Worm (Caenorhabditis elegans) whole organism, mixed stage, embryonic: ENCODE measurements around the gene Y45G5AM.4.

ENCODE experiments used
- M03D4.4 ChIP-seq: sonication (generic microtip); optimal IDR thresholded peaks from 2 replicates; lab custom pipeline; 2017; ENCODE audit warnings: mild to moderate bottlenecking, missing genetic modification characterization, missing compliant biosample characterization
- bed-3 ChIP-seq: fragments of 200-800 bp; sonication (Bioruptor generic); optimal IDR thresholded peaks from 3 replicates; lab custom pipeline; 2018; ENCODE audit warnings: mild to moderate bottlenecking, missing genetic modification characterization, moderate library complexity, missing compliant biosample characterization
- blmp-1 ChIP-seq: fragments of 150-350 bp; optimal IDR thresholded peaks from 2 replicates; lab custom pipeline; 2014; ENCODE audit warnings: missing biosample characterization, missing genetic modification characterization
- ceh-39 ChIP-seq: fragments of 150-350 bp; optimal IDR thresholded peaks from 2 replicates; lab custom pipeline; 2014; ENCODE audit warnings: missing biosample characterization, missing genetic modification characterization
- ceh-43 ChIP-seq: fragments of 200-800 bp; sonication (Bioruptor generic); optimal IDR thresholded peaks from 2 replicates; lab custom pipeline; 2018; ENCODE audit warnings: mild to moderate bottlenecking, missing genetic modification characterization, moderate library complexity, missing compliant biosample characterization
- ceh-83 ChIP-seq: fragments of 200-800 bp; sonication (Bioruptor generic); optimal IDR thresholded peaks from 2 replicates; lab custom pipeline; 2018; ENCODE audit warnings: mild to moderate bottlenecking, missing genetic modification characterization, missing compliant biosample characterization
- cnd-1 ChIP-seq: fragments of 200-800 bp; sonication (Bioruptor generic); optimal IDR thresholded peaks from 2 replicates; lab custom pipeline; 2018; ENCODE audit warnings: mild to moderate bottlenecking, missing genetic modification characterization, missing compliant biosample characterization
- drap-1 ChIP-seq: fragments of 200-800 bp; sonication (Bioruptor generic); optimal IDR thresholded peaks from 3 replicates; lab custom pipeline; 2018; ENCODE audit warnings: mild to moderate bottlenecking, missing genetic modification characterization, missing compliant biosample characterization
- elt-1 ChIP-seq: sonication (generic microtip); optimal IDR thresholded peaks from 2 replicates; lab custom pipeline; 2017; ENCODE audit warnings: missing genetic modification characterization, mild to moderate bottlenecking, missing compliant biosample characterization, antibody characterized with exemption, moderate library complexity, borderline replicate concordance; ENCODE audit not compliant: insufficient read depth
- elt-3 ChIP-seq: fragments of 150-350 bp; optimal IDR thresholded peaks from 2 replicates; lab custom pipeline; 2014; ENCODE audit warnings: missing biosample characterization, missing genetic modification characterization
- flh-1 ChIP-seq: fragments of 200-800 bp; sonication (Bioruptor generic); optimal IDR thresholded peaks from 2 replicates; lab custom pipeline; 2018; ENCODE audit warnings: mild to moderate bottlenecking, missing genetic modification characterization, moderate library complexity, missing compliant biosample characterization
- ham-2 ChIP-seq: fragments of 200-800 bp; sonication (Bioruptor generic); optimal IDR thresholded peaks from 2 replicates; lab custom pipeline; 2018; ENCODE audit warnings: mild to moderate bottlenecking, missing genetic modification characterization, missing compliant biosample characterization
- hlh-1 ChIP-seq: fragments of 150-350 bp; optimal IDR thresholded peaks from 2 replicates; lab custom pipeline; 2014; ENCODE audit warnings: missing biosample characterization, missing genetic modification reagents, missing genetic modification characterization
- lin-13 ChIP-seq: fragments of 150-350 bp; optimal IDR thresholded peaks from 2 replicates; lab custom pipeline; 2014; ENCODE audit warnings: missing biosample characterization, missing genetic modification characterization
- lsy-2 ChIP-seq: fragments of 150-350 bp; optimal IDR thresholded peaks from 2 replicates; lab custom pipeline; 2014; ENCODE audit warnings: missing biosample characterization, missing genetic modification characterization
- mab-5 ChIP-seq: fragments of 150-350 bp; optimal IDR thresholded peaks from 2 replicates; lab custom pipeline; 2014; ENCODE audit warnings: missing biosample characterization, missing genetic modification characterization
- mep-1 ChIP-seq: fragments of 150-350 bp; optimal IDR thresholded peaks from 2 replicates; lab custom pipeline; 2017; ENCODE audit warnings: missing biosample characterization, missing genetic modification reagents, missing genetic modification characterization, inconsistent platforms
- mls-2 ChIP-seq: sonication (generic microtip); optimal IDR thresholded peaks from 2 replicates; lab custom pipeline; 2016; ENCODE audit warnings: mild to moderate bottlenecking, missing genetic modification characterization, moderate library complexity, missing compliant biosample characterization
- nhr-12 ChIP-seq: fragments of 150-350 bp; optimal IDR thresholded peaks from 2 replicates; lab custom pipeline; 2014; ENCODE audit warnings: missing biosample characterization, missing genetic modification characterization
- nhr-2 ChIP-seq: fragments of 150-350 bp; optimal IDR thresholded peaks from 2 replicates; lab custom pipeline; 2014; ENCODE audit warnings: missing biosample characterization, missing genetic modification characterization
- nhr-76 ChIP-seq: sonication (generic microtip); optimal IDR thresholded peaks from 2 replicates; lab custom pipeline; 2017; ENCODE audit warnings: missing biosample characterization, missing genetic modification characterization
- pha-4 ChIP-seq: fragments of 150-350 bp; optimal IDR thresholded peaks from 2 replicates; lab custom pipeline; 2018; ENCODE audit warnings: missing biosample characterization, missing genetic modification reagents, missing genetic modification characterization
- sem-2 ChIP-seq: fragments of 200-800 bp; sonication (Bioruptor generic); optimal IDR thresholded peaks from 2 replicates; lab custom pipeline; 2018; ENCODE audit warnings: mild to moderate bottlenecking, missing genetic modification characterization, missing compliant biosample characterization
- snpc-4 ChIP-seq: fragments of 150-350 bp; optimal IDR thresholded peaks from 2 replicates; lab custom pipeline; 2014; ENCODE audit warnings: missing biosample characterization, missing genetic modification characterization
- sptf-1 ChIP-seq: sonication (generic microtip); optimal IDR thresholded peaks from 2 replicates; lab custom pipeline; 2017; ENCODE audit warnings: mild to moderate bottlenecking, missing genetic modification characterization, moderate library complexity, missing compliant biosample characterization
- tbx-8 ChIP-seq: fragments of 200-800 bp; sonication (Bioruptor generic); optimal IDR thresholded peaks from 2 replicates; lab custom pipeline; 2018; ENCODE audit warnings: mild to moderate bottlenecking, missing genetic modification characterization, moderate library complexity, missing compliant biosample characterization
- unc-120 ChIP-seq: sonication (generic microtip); optimal IDR thresholded peaks from 2 replicates; lab custom pipeline; 2017; ENCODE audit warnings: missing genetic modification characterization, missing compliant biosample characterization; ENCODE audit not compliant: poor library complexity, severe bottlenecking
- unc-39 ChIP-seq: fragments of 150-350 bp; optimal IDR thresholded peaks from 2 replicates; lab custom pipeline; 2014; ENCODE audit warnings: missing biosample characterization, missing genetic modification characterization
- unc-62 ChIP-seq: fragments of 150-350 bp; optimal IDR thresholded peaks from 2 replicates; lab custom pipeline; 2014; ENCODE audit warnings: missing biosample characterization, missing genetic modification reagents, missing genetic modification characterization

Gene Y45G5AM.4

DNA sequence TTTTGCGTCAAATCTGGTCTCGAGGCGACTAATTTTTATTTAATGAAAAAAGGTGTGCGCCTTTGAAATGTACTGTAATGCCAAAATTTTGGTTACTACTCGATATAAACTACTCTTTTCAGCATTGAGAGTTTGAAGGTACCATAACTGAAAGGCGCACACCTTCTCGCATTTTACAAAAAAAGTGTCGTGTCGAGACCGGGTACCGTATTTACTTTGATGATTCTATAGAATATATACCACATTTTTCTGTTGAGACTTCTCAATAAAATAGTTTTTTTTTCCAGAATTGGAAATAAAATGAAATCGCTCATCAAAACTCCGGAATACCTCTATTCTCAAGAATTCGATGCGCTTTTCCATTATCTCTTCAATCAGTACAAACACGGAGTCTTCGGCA lies at the start of gene Y45G5AM.4:
Gene Y45G5AM.4 (plus strand): TSS at position 301 of the 400 bp plus-strand sequence.
- TF ChIP-seq nhr-2 (tag; lab: Kevin White, UChicago) = no peak
- TF ChIP-seq drap-1 (GFP tag; lab: Kevin White, UChicago) = no peak
- no peak for TF ChIP-seq M03D4.4
- TF ChIP-seq cnd-1 (tag; lab: Kevin White, UChicago) = no peak
- TF ChIP-seq nhr-12 (tag; lab: Kevin White, UChicago) = no peak

DNA sequence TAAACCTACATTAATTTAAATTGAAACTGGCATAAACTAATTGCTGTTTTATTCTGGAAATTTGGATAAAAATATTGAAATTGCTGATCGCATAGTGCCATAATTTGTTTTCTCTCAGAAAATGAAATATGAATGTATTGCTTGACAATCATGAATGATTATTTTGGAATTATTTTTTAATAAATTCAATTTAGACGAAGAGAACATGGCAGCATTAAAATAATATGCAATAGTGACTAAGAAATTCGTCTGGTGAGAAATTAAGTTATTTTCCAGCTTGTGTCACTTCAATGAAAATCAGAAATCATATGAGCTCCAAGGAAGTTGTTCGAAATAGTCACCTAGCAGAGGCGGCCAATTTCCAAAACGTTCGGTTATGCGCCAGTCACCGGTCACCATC lies 48.4 kb upstream of the Y45G5AM.4 start, which contains the start of gene srw-133:
Gene srw-133 (minus strand): TSS at position 101 of the 400 bp plus-strand sequence.
- no peak for TF ChIP-seq sem-2 (GFP tag; lab: Kevin White, UChicago)
- no peak for TF ChIP-seq sptf-1 (tag; lab: Kevin White, UChicago)
- no peak for TF ChIP-seq mep-1 (tag; lab: Kevin White, UChicago)
- no peak for TF ChIP-seq drap-1 (GFP tag; lab: Kevin White, UChicago)
- TF ChIP-seq unc-120 = no peak
- no peak for TF ChIP-seq elt-1 (tag; lab: Kevin White, UChicago)
- TF ChIP-seq cnd-1 (tag; lab: Kevin White, UChicago) = no peak
- no peak for TF ChIP-seq elt-3 (tag; lab: Kevin White, UChicago)

ce11 chrV:4116071-4116470 lies 47.0 kb upstream of the Y45G5AM.4 start, which contains the start of gene T05B4.8:
Gene T05B4.8, minus strand, starts transcription at chrV:4116171.
- TF ChIP-seq ham-2 = no peak
- no peak for TF ChIP-seq nhr-2 (tag; lab: Kevin White, UChicago)
- no peak for TF ChIP-seq mep-1 (tag; lab: Kevin White, UChicago)
- TF ChIP-seq elt-3 (tag; lab: Kevin White, UChicago) = no peak
- no peak for TF ChIP-seq blmp-1
- TF ChIP-seq ceh-83 (GFP tag; lab: Kevin White, UChicago) = no peak
- TF ChIP-seq unc-39 (tag; lab: Kevin White, UChicago) = no peak
- no peak for TF ChIP-seq unc-62 (GFP tag; lab: Kevin White, UChicago)
- no peak for TF ChIP-seq unc-120
- TF ChIP-seq, all 35 proteins: peak for 0

- no peak for TF ChIP-seq lsy-2 (tag; lab: Kevin White, UChicago)
- TF ChIP-seq mls-2 (tag; lab: Kevin White, UChicago) = no peak
- no peak for TF ChIP-seq blmp-1
- TF ChIP-seq sem-2 (GFP tag; lab: Kevin White, UChicago) = no peak
- TF ChIP-seq pha-4 = no peak
- no peak for TF ChIP-seq mep-1 (tag; lab: Kevin White, UChicago)
- no peak for TF ChIP-seq cnd-1 (tag; lab: Kevin White, UChicago)
- no peak for TF ChIP-seq nhr-76
- no peak for TF ChIP-seq ceh-83 (GFP tag; lab: Kevin White, UChicago)
- TF ChIP-seq ceh-43 (GFP tag; lab: Kevin White, UChicago) = no peak
- TF ChIP-seq bed-3 (GFP tag; lab: Kevin White, UChicago) = no peak
- TF ChIP-seq snpc-4 = no peak
- no peak for TF ChIP-seq mab-5 (tag; lab: Kevin White, UChicago)
- TF ChIP-seq unc-120 = no peak
- no peak for TF ChIP-seq sptf-1 (tag; lab: Kevin White, UChicago)
- no peak for TF ChIP-seq nhr-12 (tag; lab: Kevin White, UChicago)
- TF ChIP-seq flh-1 (GFP tag; lab: Kevin White, UChicago) = no peak
- no peak for TF ChIP-seq tbx-8 (GFP tag; lab: Kevin White, UChicago)
- TF ChIP-seq hlh-1 (tag; lab: Kevin White, UChicago) = no peak
These were observed 44.7 kb upstream of the Y45G5AM.4 start, which contains the start of gene T05B4.9 for ce11 chrV:4118332-4118731. Gene T05B4.9, minus strand, starts transcription at chrV:4118432.

DNA sequence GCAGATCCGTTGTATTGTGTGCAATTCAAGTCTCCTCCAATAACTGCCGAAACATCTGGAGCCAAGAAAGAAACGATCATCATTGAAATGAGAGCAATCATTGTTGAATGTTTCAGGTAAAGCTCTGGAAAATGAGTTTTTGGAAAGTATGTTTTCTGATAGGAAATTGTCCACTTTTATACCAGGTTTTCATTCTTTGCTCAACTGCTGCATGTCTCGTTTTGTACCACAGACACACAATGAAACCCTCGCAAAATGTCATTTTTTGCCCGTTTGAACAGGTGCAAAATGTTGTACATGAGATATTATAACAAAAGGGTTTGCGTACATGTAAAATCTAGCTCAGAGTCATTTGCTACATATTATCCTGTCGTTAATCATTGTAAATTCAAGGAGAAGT lies 42.4 kb upstream of the Y45G5AM.4 start, which contains the start of gene T05B4.10:
Gene T05B4.10 (minus strand): TSS at position 101 of the 400 bp plus-strand sequence.
- TF ChIP-seq elt-3 (tag; lab: Kevin White, UChicago) (no peak), nhr-12 (tag; lab: Kevin White, UChicago) (no peak), M03D4.4 (no peak), sptf-1 (tag; lab: Kevin White, UChicago) (no peak), ceh-39 (tag; lab: Kevin White, UChicago) (no peak), blmp-1 (no peak), tbx-8 (GFP tag; lab: Kevin White, UChicago) (no peak), drap-1 (GFP tag; lab: Kevin White, UChicago) (no peak), ceh-43 (GFP tag; lab: Kevin White, UChicago) (no peak), hlh-1 (tag; lab: Kevin White, UChicago) (no peak), ham-2 (no peak), lin-13 (tag; lab: Kevin White, UChicago) (no peak), nhr-2 (tag; lab: Kevin White, UChicago) (no peak)
